Worm (Caenorhabditis elegans) whole organism, L4 larva: Measurements from ENCODE around the gene gcy-12.

ENCODE experiments used
- R02D3.7 ChIP-seq: fragments of 150-350 bp; sonication (generic microtip); optimal IDR thresholded peaks from 3 replicates; lab custom pipeline; 2014; ENCODE audit warnings: missing biosample characterization, missing genetic modification characterization
- T20F7.1 ChIP-seq: fragments of 200-800 bp; sonication (Bioruptor generic); optimal IDR thresholded peaks from 2 replicates; lab custom pipeline; 2018; ENCODE audit warnings: mild to moderate bottlenecking, missing genetic modification characterization, missing compliant biosample characterization
- Y5F2A.4 ChIP-seq: fragments of 200-800 bp; sonication (Bioruptor generic); optimal IDR thresholded peaks from 2 replicates; lab custom pipeline; 2018; ENCODE audit warnings: mild to moderate bottlenecking, missing genetic modification characterization, missing compliant biosample characterization
- aha-1 ChIP-seq: fragments of 150-350 bp; peaks from one replicate; lab custom pipeline; 2014; ENCODE audit warnings: missing biosample characterization, missing genetic modification characterization
- ama-1 ChIP-seq: fragments of 150-350 bp; optimal IDR thresholded peaks from 2 replicates; lab custom pipeline; 2014; ENCODE audit warnings: inconsistent platforms, mixed read lengths
- attf-4 ChIP-seq: sonication (generic microtip); optimal IDR thresholded peaks from 3 replicates; lab custom pipeline; 2017; ENCODE audit warnings: missing biosample characterization, missing genetic modification characterization
- ctbp-1 ChIP-seq: fragments of 200-800 bp; sonication (Bioruptor generic); IDR thresholded peaks from 2 replicates; pipeline ENCODE4 v1.3.6; 2022; ENCODE audit warnings: missing genetic modification reagents, missing genetic modification characterization, missing compliant biosample characterization
- daf-16 ChIP-seq, 3 experiments: sonication (generic microtip); optimal IDR thresholded peaks; 2 replicates each; lab custom pipeline; 2016 to 2017; ENCODE audit warnings: missing genetic modification characterization in 3 of 3, missing genetic modification reagents in 3 of 3, mild to moderate bottlenecking in 2 of 3, missing compliant biosample characterization in 2 of 3, missing biosample characterization in 1 of 3, moderate library complexity in 1 of 3
- dmd-9 ChIP-seq: fragments of 200-800 bp; sonication (Bioruptor generic); IDR thresholded peaks from 2 replicates; pipeline ENCODE4 v1.3.6; 2022; ENCODE audit warnings: missing genetic modification reagents, missing genetic modification characterization, missing compliant biosample characterization
- duxl-1 ChIP-seq: sonication (generic microtip); optimal IDR thresholded peaks from 2 replicates; lab custom pipeline; 2016; ENCODE audit warnings: mild to moderate bottlenecking, missing genetic modification characterization, moderate library complexity, missing compliant biosample characterization; ENCODE audit not compliant: poor library complexity
- dve-1 ChIP-seq: sonication (generic microtip); optimal IDR thresholded peaks from 2 replicates; lab custom pipeline; 2017; ENCODE audit warnings: antibody characterized with exemption, mild to moderate bottlenecking, missing genetic modification characterization, missing compliant biosample characterization; ENCODE audit not compliant: insufficient read depth
- egl-27 ChIP-seq: sonication (generic microtip); optimal IDR thresholded peaks from 3 replicates; lab custom pipeline; 2017; ENCODE audit warnings: missing biosample characterization, missing genetic modification reagents, missing genetic modification characterization
- egl-43 ChIP-seq: fragments of 200-800 bp; sonication (Bioruptor generic); IDR thresholded peaks from 2 replicates; pipeline ENCODE4 v1.3.6; 2022; ENCODE audit warnings: missing genetic modification reagents, missing genetic modification characterization, missing compliant biosample characterization
- fkh-10 ChIP-seq: fragments of 150-350 bp; optimal IDR thresholded peaks from 2 replicates; lab custom pipeline; 2014; ENCODE audit warnings: missing biosample characterization, missing genetic modification reagents, missing genetic modification characterization
- fos-1 ChIP-seq: fragments of 150-350 bp; optimal IDR thresholded peaks from 2 replicates; lab custom pipeline; 2014; ENCODE audit warnings: missing biosample characterization, missing genetic modification characterization
- hif-1 ChIP-seq, 2 experiments: sonication (generic microtip); optimal IDR thresholded peaks; 2 replicates each; lab custom pipeline; 2016 to 2017; ENCODE audit warnings: missing compliant biosample characterization in 2 of 2, missing genetic modification characterization in 2 of 2, missing genetic modification reagents in 2 of 2, missing genotype in 2 of 2, mild to moderate bottlenecking in 1 of 2
- hlh-11 ChIP-seq: fragments of 200-800 bp; sonication (Bioruptor generic); optimal IDR thresholded peaks from 2 replicates; lab custom pipeline; 2018; ENCODE audit warnings: mild to moderate bottlenecking, missing genetic modification characterization, missing compliant biosample characterization
- hmg-1.1 ChIP-seq: fragments of 200-800 bp; sonication (Bioruptor generic); IDR thresholded peaks from 2 replicates; pipeline ENCODE4 v1.3.6; 2022; ENCODE audit warnings: missing genetic modification reagents, missing genetic modification characterization, missing compliant biosample characterization
- jun-1 ChIP-seq: fragments of 150-350 bp; optimal IDR thresholded peaks from 2 replicates; lab custom pipeline; 2014; ENCODE audit warnings: missing biosample characterization, missing genetic modification reagents, missing genetic modification characterization
- lin-1 ChIP-seq: fragments of 200-800 bp; sonication (Bioruptor generic); IDR thresholded peaks from 2 replicates; pipeline ENCODE4 v1.3.6; 2022; ENCODE audit warnings: missing genetic modification reagents, missing genetic modification characterization, missing compliant biosample characterization
- lir-3 ChIP-seq: sonication (generic microtip); optimal IDR thresholded peaks from 2 replicates; lab custom pipeline; 2016; ENCODE audit warnings: mild to moderate bottlenecking, missing genetic modification characterization, missing compliant biosample characterization
- lsy-2 ChIP-seq, 2 experiments: fragments of 150-350 bp in 1 of 2; sonication (generic microtip) in 1 of 2; optimal IDR thresholded peaks; 2 replicates each; lab custom pipeline; 2014 to 2017; ENCODE audit warnings: missing biosample characterization in 2 of 2, missing genetic modification characterization in 2 of 2
- madf-9 ChIP-seq: fragments of 200-800 bp; sonication (Bioruptor generic); conservative IDR thresholded peaks from 2 replicates; pipeline ENCODE4 v1.3.6; 2022; ENCODE audit warnings: missing genetic modification reagents, missing genetic modification characterization, missing compliant biosample characterization
- mdt-29 ChIP-seq: fragments of 200-800 bp; sonication (Bioruptor generic); IDR thresholded peaks from 2 replicates; pipeline ENCODE4 v1.3.6; 2022; ENCODE audit warnings: missing genetic modification reagents, missing genetic modification characterization, missing compliant biosample characterization
- nhr-102 ChIP-seq: sonication (generic microtip); optimal IDR thresholded peaks from 2 replicates; lab custom pipeline; 2016; ENCODE audit warnings: mild to moderate bottlenecking, missing genetic modification characterization, moderate library complexity, missing compliant biosample characterization
- nhr-11 ChIP-seq: fragments of 150-350 bp; optimal IDR thresholded peaks from 2 replicates; lab custom pipeline; 2014; ENCODE audit warnings: missing biosample characterization, missing genetic modification characterization
- nhr-111 ChIP-seq: fragments of 200-800 bp; sonication (Bioruptor generic); optimal IDR thresholded peaks from 2 replicates; lab custom pipeline; 2018; ENCODE audit warnings: mild to moderate bottlenecking, missing genetic modification characterization, missing compliant biosample characterization
- nhr-237 ChIP-seq: sonication (generic microtip); optimal IDR thresholded peaks from 2 replicates; lab custom pipeline; 2017; ENCODE audit warnings: missing biosample characterization, missing genetic modification characterization
- nhr-25 ChIP-seq: sonication (generic microtip); optimal IDR thresholded peaks from 2 replicates; lab custom pipeline; 2017; ENCODE audit warnings: missing genetic modification characterization, mild to moderate bottlenecking, missing compliant biosample characterization, antibody characterized with exemption, moderate library complexity, borderline replicate concordance; ENCODE audit not compliant: insufficient read depth
- nhr-42 ChIP-seq: fragments of 200-800 bp; sonication (Bioruptor generic); IDR thresholded peaks from 2 replicates; pipeline ENCODE4 v1.3.6; 2022; ENCODE audit warnings: missing genetic modification characterization, missing compliant biosample characterization
- nhr-6 ChIP-seq: fragments of 150-350 bp; optimal IDR thresholded peaks from 2 replicates; lab custom pipeline; 2014; ENCODE audit warnings: missing biosample characterization, missing genetic modification characterization
- nhr-76 ChIP-seq: fragments of 150-350 bp; optimal IDR thresholded peaks from 2 replicates; lab custom pipeline; 2014; ENCODE audit warnings: missing biosample characterization, missing genetic modification characterization
- pha-4 ChIP-seq, 2 experiments: fragments of 150-350 bp in 1 of 2; fragments of 200-800 bp in 1 of 2; sonication (Bioruptor generic) in 1 of 2; IDR thresholded peaks in 1 of 2; optimal IDR thresholded peaks in 1 of 2; 2 replicates each; pipeline versions ENCODE4 v1.3.6 to Lab custom; 2014 to 2022; ENCODE audit warnings: missing genetic modification characterization in 2 of 2, missing genetic modification reagents in 2 of 2, missing biosample characterization in 1 of 2, missing compliant biosample characterization in 1 of 2
- saeg-2 ChIP-seq: fragments of 200-800 bp; sonication (Bioruptor generic); IDR thresholded peaks from 2 replicates; pipeline ENCODE4 v1.3.6; 2022; ENCODE audit warnings: missing genetic modification reagents, missing genetic modification characterization, missing compliant biosample characterization
- set-16 ChIP-seq: fragments of 200-800 bp; sonication (Bioruptor generic); IDR thresholded peaks from 2 replicates; pipeline ENCODE4 v1.3.6; 2022; ENCODE audit warnings: missing genetic modification reagents, missing genetic modification characterization, missing compliant biosample characterization
- snpc-1.2 ChIP-seq: fragments of 200-800 bp; sonication (Bioruptor generic); IDR thresholded peaks from 2 replicates; pipeline ENCODE4 v1.3.6; 2022; ENCODE audit warnings: missing genetic modification reagents, missing genetic modification characterization, missing compliant biosample characterization
- unc-130 ChIP-seq: sonication (generic microtip); optimal IDR thresholded peaks from 2 replicates; lab custom pipeline; 2016; ENCODE audit warnings: missing genetic modification reagents, missing genetic modification characterization, missing compliant biosample characterization
- unc-39 ChIP-seq: sonication (generic microtip); optimal IDR thresholded peaks from 2 replicates; lab custom pipeline; 2017; ENCODE audit warnings: missing biosample characterization, missing genetic modification characterization
- vab-7 ChIP-seq: fragments of 200-800 bp; sonication (Bioruptor generic); IDR thresholded peaks from 2 replicates; pipeline ENCODE4 v1.3.6; 2022; ENCODE audit warnings: missing genetic modification reagents, missing genetic modification characterization, missing compliant biosample characterization
- zag-1 ChIP-seq: fragments of 150-350 bp; optimal IDR thresholded peaks from 2 replicates; lab custom pipeline; 2014; ENCODE audit warnings: missing biosample characterization, missing genetic modification characterization
- zfp-3 ChIP-seq: fragments of 200-800 bp; sonication (Bioruptor generic); conservative IDR thresholded peaks from 2 replicates; pipeline ENCODE4 v1.3.6; 2022; ENCODE audit warnings: missing genetic modification reagents, missing genetic modification characterization, missing compliant biosample characterization
- zip-2 ChIP-seq: fragments of 150-350 bp; optimal IDR thresholded peaks from 2 replicates; lab custom pipeline; 2014; ENCODE audit warnings: missing biosample characterization, missing genetic modification characterization
- ztf-11 ChIP-seq: fragments of 150-350 bp; optimal IDR thresholded peaks from 2 replicates; lab custom pipeline; 2014; ENCODE audit warnings: missing biosample characterization, missing genetic modification characterization

Gene gcy-12

DNA sequence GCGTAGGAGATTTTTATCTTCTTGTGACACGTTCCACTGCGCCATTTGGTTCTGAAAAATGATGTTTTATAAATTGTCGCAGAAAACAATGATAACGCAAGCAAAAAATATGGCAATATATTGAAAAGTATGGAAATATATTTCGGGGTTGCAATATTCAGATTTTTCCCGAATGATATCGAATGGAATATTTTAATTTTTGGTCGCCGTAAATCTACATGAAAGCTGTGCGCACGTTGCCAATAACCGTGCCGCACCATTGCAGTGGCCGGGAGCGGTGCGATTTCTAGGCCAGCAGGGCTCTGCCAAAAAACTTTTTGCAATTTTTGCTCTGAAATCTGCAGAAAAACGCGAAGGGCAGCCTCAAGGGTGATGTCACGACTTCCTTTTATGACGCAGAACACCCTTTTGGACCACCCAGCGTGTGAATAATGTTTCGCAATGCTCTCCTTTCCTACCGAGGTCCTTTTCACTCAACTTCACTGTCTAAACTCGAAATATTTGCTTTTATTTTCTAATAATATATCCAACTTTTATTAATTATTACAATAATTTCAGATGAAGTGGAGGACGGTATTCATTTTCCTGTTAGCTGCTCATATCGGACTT is 46.4 kb downstream of the gcy-12 start, which contains the start of the genes F09E5.11 and bmy-1 (continued):
- TF ChIP-seq lsy-2 (tag; optimal IDR thresholded peaks at IDR 0.05; lab: Kevin White, UChicago): peak in 1 of 2 experiments; percentile 85
- TF ChIP-seq ztf-11: no peak
- peak; percentile 72 for TF ChIP-seq duxl-1 (tag; lab: Kevin White, UChicago)
- TF ChIP-seq snpc-1.2: 0 out of 2 replicates have a peak, but pooled peaks have one; percentile 59
- peak; percentile 67 for TF ChIP-seq madf-9 (GFP tag; lab: Robert Waterston, UW)
- no peak for TF ChIP-seq egl-27
- TF ChIP-seq unc-39 (tag; lab: Kevin White, UChicago): no peak
- 0 out of 2 replicates have a peak, but pooled peaks have one; percentile 14 for TF ChIP-seq zfp-3 (GFP tag; lab: Robert Waterston, UW)
- no peak for TF ChIP-seq nhr-237 (tag; lab: Kevin White, UChicago)
- TF ChIP-seq ama-1 (lab: Kevin White, UChicago): peak; percentile 19
- peak; percentile 2 for TF ChIP-seq nhr-25 (tag; lab: Kevin White, UChicago)
- TF ChIP-seq zip-2 (tag; lab: Kevin White, UChicago): no peak
- peak; percentile 54 for TF ChIP-seq set-16 (GFP tag; lab: Robert Waterston, UW)
- TF ChIP-seq ctbp-1 (GFP tag; lab: Robert Waterston, UW): 0 out of 2 replicates have a peak, but pooled peaks have one; percentile 54
- no peak for TF ChIP-seq nhr-111 (GFP tag; lab: Kevin White, UChicago)
- no peak for TF ChIP-seq attf-4 (tag; lab: Kevin White, UChicago)
- TF ChIP-seq hlh-11 (tag; lab: Kevin White, UChicago): peak; percentile 80
- TF ChIP-seq Y5F2A.4 (GFP tag; lab: Kevin White, UChicago): no peak
- TF ChIP-seq saeg-2 (GFP tag; lab: Robert Waterston, UW): peak; percentile 60; the same call in 1 of the 2 replicates
- no peak for TF ChIP-seq fos-1
- TF ChIP-seq pha-4 (GFP tag; IDR thresholded peaks at IDR 0.05; lab: Robert Waterston, UW): peak; percentile 67
- no peak for TF ChIP-seq pha-4 (tag; optimal IDR thresholded peaks at IDR 0.05; lab: Kevin White, UChicago)
- TF ChIP-seq lin-1 (GFP tag; lab: Robert Waterston, UW): no peak
- TF ChIP-seq daf-16 (GFP tag; optimal IDR thresholded peaks at IDR 0.05; lab: Kevin White, UChicago): no peak
- TF ChIP-seq daf-16 (tag; optimal IDR thresholded peaks at IDR 0.05; lab: Kevin White, UChicago): no peak
- peak; percentile 83 for TF ChIP-seq dmd-9 (GFP tag; lab: Robert Waterston, UW)
- peak; percentile 98 for TF ChIP-seq aha-1
- TF ChIP-seq hmg-1.1: peak; percentile 72
- no peak for TF ChIP-seq lir-3 (tag; lab: Kevin White, UChicago)
- TF ChIP-seq nhr-76 (tag; lab: Kevin White, UChicago): no peak
- TF ChIP-seq fkh-10 (GFP tag; lab: Kevin White, UChicago): peak; percentile 61
- no peak for TF ChIP-seq mdt-29 (GFP tag; lab: Robert Waterston, UW)
- peak; percentile 98 for TF ChIP-seq unc-130 (GFP tag; lab: Kevin White, UChicago)
- TF ChIP-seq nhr-42 (GFP tag; lab: Robert Waterston, UW): no peak
- peak; percentile 82 for TF ChIP-seq vab-7 (GFP tag; lab: Robert Waterston, UW)
- peak in 1 of 2 experiments; percentile 94 for TF ChIP-seq hif-1 (tag; optimal IDR thresholded peaks at IDR 0.05; lab: Kevin White, UChicago)
- TF ChIP-seq R02D3.7 (tag; lab: Kevin White, UChicago): peak; percentile 93
- peak; percentile 70 for TF ChIP-seq nhr-6 (tag; lab: Kevin White, UChicago)
- peak; percentile 60 for TF ChIP-seq nhr-102 (tag; lab: Kevin White, UChicago)
- TF ChIP-seq egl-43 (GFP tag; lab: Robert Waterston, UW): no peak
- TF ChIP-seq dve-1 (tag; lab: Kevin White, UChicago): peak; percentile 84
- TF ChIP-seq T20F7.1 (GFP tag; lab: Kevin White, UChicago): peak; percentile 44
- no peak for TF ChIP-seq jun-1 (tag; lab: Kevin White, UChicago)
- no peak for TF ChIP-seq zag-1 (tag; lab: Kevin White, UChicago)
- TF ChIP-seq nhr-11: peak; percentile 47
